Worm (Caenorhabditis elegans) whole organism, L4/young adult: ENCODE results near the gene Y57G11C.1131.

Experiments
- W03F9.2 ChIP-seq: fragments of 150-350 bp; optimal IDR thresholded peaks from 2 replicates; lab custom pipeline; 2014; ENCODE audit warnings: missing biosample characterization, missing genetic modification characterization
- dao-5 ChIP-seq: sonication (generic microtip); optimal IDR thresholded peaks from 2 replicates; lab custom pipeline; 2016; ENCODE audit warnings: missing genotype, missing genetic modification characterization, moderate library complexity, missing compliant biosample characterization
- him-1 ChIP-seq: sonication (generic microtip); optimal IDR thresholded peaks from 2 replicates; lab custom pipeline; 2016; ENCODE audit warnings: missing genotype, missing genetic modification reagents, missing genetic modification characterization, missing compliant biosample characterization

DNA sequence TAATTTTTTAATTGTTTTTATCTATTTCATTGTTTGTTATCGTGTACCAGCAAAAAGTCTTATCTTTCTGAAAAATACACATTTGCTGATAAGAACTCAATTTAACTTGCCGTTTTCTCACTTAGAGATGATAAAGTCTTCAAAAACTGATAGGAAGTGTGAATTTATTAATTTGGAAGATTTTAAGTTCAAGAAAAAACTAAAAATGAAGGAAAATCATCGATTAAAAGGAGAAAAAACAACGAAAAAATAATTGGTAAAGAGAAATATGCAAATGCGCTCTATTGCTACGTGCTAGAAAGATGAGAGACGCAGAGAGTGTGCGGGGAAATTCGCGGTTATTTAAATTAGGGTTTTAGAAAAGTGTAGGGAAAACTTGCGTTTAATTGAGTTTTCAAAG, 26.6 kb downstream of the Y57G11C.1131 start:
- no peak for TF ChIP-seq dao-5 (tag; lab: Kevin White, UChicago)
- TF ChIP-seq him-1 (tag; lab: Kevin White, UChicago), result no peak
- TF ChIP-seq W03F9.2 (tag; lab: Kevin White, UChicago), result peak; percentile 87
